Worm (Caenorhabditis elegans) whole organism, early embryonic: ENCODE results near the gene C14E2.11.

Experiments
- B0310.2 ChIP-seq: sonication (generic microtip); optimal IDR thresholded peaks from 2 replicates; lab custom pipeline; 2016; ENCODE audit warnings: mild to moderate bottlenecking, missing genetic modification characterization, missing compliant biosample characterization
- F13C5.2 ChIP-seq: sonication (generic microtip); optimal IDR thresholded peaks from 2 replicates; lab custom pipeline; 2017; ENCODE audit warnings: mild to moderate bottlenecking, missing genetic modification characterization, inconsistent platforms, missing compliant biosample characterization
- aly-1 ChIP-seq: sonication (generic microtip); optimal IDR thresholded peaks from 2 replicates; lab custom pipeline; 2016; ENCODE audit warnings: missing genetic modification characterization, missing compliant biosample characterization
- ama-1 ChIP-seq: fragments of 150-350 bp; optimal IDR thresholded peaks from 2 replicates; lab custom pipeline; 2014
- ceh-13 ChIP-seq: fragments of 200-800 bp; sonication (Bioruptor generic); optimal IDR thresholded peaks from 2 replicates; lab custom pipeline; 2018; ENCODE audit warnings: mild to moderate bottlenecking, missing genetic modification characterization, missing compliant biosample characterization
- ceh-36 ChIP-seq: sonication (generic microtip); optimal IDR thresholded peaks from 2 replicates; lab custom pipeline; 2016; ENCODE audit warnings: missing genetic modification characterization, inconsistent platforms, missing compliant biosample characterization
- ets-7 ChIP-seq: sonication (generic microtip); optimal IDR thresholded peaks from 2 replicates; lab custom pipeline; 2016; ENCODE audit warnings: missing genotype, missing genetic modification characterization, missing compliant biosample characterization
- flt-1 ChIP-seq: fragments of 200-800 bp; sonication (Bioruptor generic); IDR thresholded peaks from 2 replicates; pipeline ENCODE4 v1.3.6; 2022; ENCODE audit warnings: missing genetic modification characterization, missing compliant biosample characterization
- hmbx-1 ChIP-seq: sonication (generic microtip); optimal IDR thresholded peaks from 2 replicates; lab custom pipeline; 2016; ENCODE audit warnings: mild to moderate bottlenecking, missing genetic modification characterization, missing compliant biosample characterization
- hmg-4 ChIP-seq: fragments of 200-800 bp; sonication (Bioruptor generic); optimal IDR thresholded peaks from 2 replicates; lab custom pipeline; 2018; ENCODE audit warnings: mild to moderate bottlenecking, missing genetic modification characterization, missing compliant biosample characterization
- hnd-1 ChIP-seq: sonication (generic microtip); optimal IDR thresholded peaks from 2 replicates; lab custom pipeline; 2016; ENCODE audit warnings: missing genetic modification characterization, missing compliant biosample characterization
- pes-1 ChIP-seq: fragments of 200-800 bp; sonication (Bioruptor generic); IDR thresholded peaks from 2 replicates; pipeline ENCODE4 v1.3.6; 2022; ENCODE audit warnings: missing genetic modification reagents, missing genetic modification characterization, missing compliant biosample characterization
- scrt-1 ChIP-seq: fragments of 200-800 bp; sonication (Bioruptor generic); IDR thresholded peaks from 2 replicates; pipeline ENCODE4 v1.3.6; 2022; ENCODE audit warnings: missing genetic modification characterization, missing compliant biosample characterization
- sea-1 ChIP-seq: fragments of 200-800 bp; sonication (Bioruptor generic); conservative IDR thresholded peaks from 2 replicates; pipeline ENCODE4 v1.3.6; 2022; ENCODE audit warnings: missing genetic modification characterization, missing compliant biosample characterization
- tbx-11 ChIP-seq: fragments of 200-800 bp; sonication (Bioruptor generic); IDR thresholded peaks from 2 replicates; pipeline ENCODE4 v1.3.6; 2022; ENCODE audit warnings: missing genetic modification characterization, missing compliant biosample characterization
- tbx-37 ChIP-seq: fragments of 200-800 bp; sonication (Bioruptor generic); conservative IDR thresholded peaks from 2 replicates; pipeline ENCODE4 v1.3.6; 2022; ENCODE audit warnings: missing genetic modification reagents, missing genetic modification characterization, missing compliant biosample characterization
- tra-4 ChIP-seq: sonication (generic microtip); optimal IDR thresholded peaks from 2 replicates; lab custom pipeline; 2017; ENCODE audit warnings: missing genetic modification characterization, missing compliant biosample characterization

C14E2.11 gene

ce11 chrX:1800980-1801506 lies at the start of gene C14E2.11:
Gene C14E2.11 (plus strand): TSS chrX:1801456.
- TF ChIP-seq tbx-11 (GFP tag; lab: Robert Waterston, UW) = no peak
- no peak for TF ChIP-seq B0310.2 (tag; lab: Kevin White, UChicago)
- TF ChIP-seq ceh-36 (tag; lab: Kevin White, UChicago) = no peak
- no peak for TF ChIP-seq ceh-13 (GFP tag; lab: Kevin White, UChicago)
- no peak for TF ChIP-seq flt-1 (GFP tag; lab: Robert Waterston, UW)
- TF ChIP-seq pes-1 (GFP tag; lab: Robert Waterston, UW) = no peak
- no peak for TF ChIP-seq hnd-1 (tag; lab: Kevin White, UChicago)
- peak; percentile 31 for TF ChIP-seq hmg-4 (GFP tag; lab: Kevin White, UChicago)

- TF ChIP-seq sea-1 (GFP tag; lab: Robert Waterston, UW) (no peak), ama-1 (lab: Kevin White, UChicago) (no peak), hnd-1 (tag; lab: Kevin White, UChicago) (no peak), ceh-13 (GFP tag; lab: Kevin White, UChicago) (no peak), hmg-4 (GFP tag; lab: Kevin White, UChicago) (no peak), ceh-36 (tag; lab: Kevin White, UChicago) (no peak), scrt-1 (no peak), F13C5.2 (tag; lab: Kevin White, UChicago) (no peak), tra-4 (no peak)
These were observed 31.6 kb upstream of the C14E2.11 start for ce11 chrX:1769636-1770035.

ce11 chrX:1777988-1778387 lies 23.3 kb upstream of the C14E2.11 start, which contains the start of gene elc-2:
Gene elc-2 (minus strand): TSS chrX:1778088.
- TF ChIP-seq ama-1 (lab: Kevin White, UChicago) (no peak), scrt-1 (no peak), sea-1 (GFP tag; lab: Robert Waterston, UW) (no peak), F13C5.2 (tag; lab: Kevin White, UChicago) (no peak), ets-7 (tag; lab: Kevin White, UChicago) (no peak), tra-4 (no peak), flt-1 (GFP tag; lab: Robert Waterston, UW) (no peak), ceh-13 (GFP tag; lab: Kevin White, UChicago) (no peak), hnd-1 (tag; lab: Kevin White, UChicago) (no peak), ceh-36 (tag; lab: Kevin White, UChicago) (no peak)

ce11 chrX:1785692-1786091 lies 15.6 kb upstream of the C14E2.11 start:
- TF ChIP-seq tra-4 = no peak
- no peak for TF ChIP-seq tbx-37 (GFP tag; lab: Robert Waterston, UW)
- TF ChIP-seq ama-1 (lab: Kevin White, UChicago) = no peak
- no peak for TF ChIP-seq ceh-13 (GFP tag; lab: Kevin White, UChicago)
- no peak for TF ChIP-seq B0310.2 (tag; lab: Kevin White, UChicago)
- TF ChIP-seq hmbx-1 (tag; lab: Kevin White, UChicago) = no peak
- TF ChIP-seq ceh-36 (tag; lab: Kevin White, UChicago) = no peak
- TF ChIP-seq tbx-11 (GFP tag; lab: Robert Waterston, UW) = no peak
- TF ChIP-seq pes-1 (GFP tag; lab: Robert Waterston, UW) = no peak
- TF ChIP-seq flt-1 (GFP tag; lab: Robert Waterston, UW) = no peak
- no peak for TF ChIP-seq hmg-4 (GFP tag; lab: Kevin White, UChicago)
- no peak for TF ChIP-seq hnd-1 (tag; lab: Kevin White, UChicago)
- no peak for TF ChIP-seq F13C5.2 (tag; lab: Kevin White, UChicago)
- TF ChIP-seq aly-1 (tag; lab: Kevin White, UChicago) = no peak

- TF ChIP-seq hmbx-1 (tag; lab: Kevin White, UChicago) (no peak), tra-4 (no peak), F13C5.2 (tag; lab: Kevin White, UChicago) (no peak), pes-1 (GFP tag; lab: Robert Waterston, UW) (no peak), ceh-36 (tag; lab: Kevin White, UChicago) (no peak), ceh-13 (GFP tag; lab: Kevin White, UChicago) (no peak), flt-1 (GFP tag; lab: Robert Waterston, UW) (no peak)
These were observed 14.6 kb upstream of the C14E2.11 start, which contains the start of gene arg-1 for ce11 chrX:1786607-1787006. Gene arg-1 (plus strand): TSS chrX:1786907.

- TF ChIP-seq flt-1 (GFP tag; lab: Robert Waterston, UW) (no peak), tbx-37 (GFP tag; lab: Robert Waterston, UW) (no peak), tra-4 (no peak), F13C5.2 (tag; lab: Kevin White, UChicago) (no peak), B0310.2 (tag; lab: Kevin White, UChicago) (no peak), aly-1 (tag; lab: Kevin White, UChicago) (no peak), ama-1 (lab: Kevin White, UChicago) (no peak), pes-1 (GFP tag; lab: Robert Waterston, UW) (no peak), sea-1 (GFP tag; lab: Robert Waterston, UW) (no peak), hmg-4 (GFP tag; lab: Kevin White, UChicago) (no peak), hmbx-1 (tag; lab: Kevin White, UChicago) (no peak), ceh-13 (GFP tag; lab: Kevin White, UChicago) (no peak)
These were observed 10.2 kb upstream of the C14E2.11 start for ce11 chrX:1791095-1791494.

- TF ChIP-seq hmg-4 (GFP tag; lab: Kevin White, UChicago) = no peak
- no peak for TF ChIP-seq scrt-1
- no peak for TF ChIP-seq sea-1 (GFP tag; lab: Robert Waterston, UW)
These were observed 5.2 kb upstream of the C14E2.11 start for ce11 chrX:1796067-1796466.

ce11 chrX:1798543-1798942 lies 2.7 kb upstream of the C14E2.11 start:
- no peak for TF ChIP-seq tbx-37 (GFP tag; lab: Robert Waterston, UW)
- no peak for TF ChIP-seq ets-7 (tag; lab: Kevin White, UChicago)
- TF ChIP-seq F13C5.2 (tag; lab: Kevin White, UChicago) = no peak
- no peak for TF ChIP-seq hmg-4 (GFP tag; lab: Kevin White, UChicago)
- no peak for TF ChIP-seq ama-1 (lab: Kevin White, UChicago)
- TF ChIP-seq flt-1 (GFP tag; lab: Robert Waterston, UW) = no peak
- no peak for TF ChIP-seq sea-1 (GFP tag; lab: Robert Waterston, UW)
- TF ChIP-seq tra-4 = no peak
- TF ChIP-seq tbx-11 (GFP tag; lab: Robert Waterston, UW) = no peak
- TF ChIP-seq scrt-1 = no peak
